Fruit fly (Drosophila melanogaster) whole organism, embryonic: Measurements from ENCODE around the gene RhoGAP18B.
A peak's percentile ranks its signal among the peaks of the same experiment; 100 is the strongest.

Experiments used
- ATbp ChIP-seq: fragments of 200-800 bp; sonication (Bioruptor generic); optimal IDR thresholded peaks from 2 replicates; lab custom pipeline; 2017; ENCODE audit warnings: missing biosample characterization, mild to moderate bottlenecking, missing genetic modification characterization, missing genetic modification reagents
- Adf1 ChIP-seq: fragments of 200-800 bp; sonication (Bioruptor generic); IDR thresholded peaks from 2 replicates; pipeline ENCODE4 v1.3.6; 2022; ENCODE audit warnings: missing biosample characterization, missing genetic modification characterization
- Asciz ChIP-seq: fragments of 200-800 bp; sonication (Bioruptor generic); optimal IDR thresholded peaks from 2 replicates; lab custom pipeline; 2017; ENCODE audit warnings: missing biosample characterization, mild to moderate bottlenecking, missing genetic modification characterization, missing genetic modification reagents
- CG11695 ChIP-seq: fragments of 200-800 bp; sonication (Bioruptor generic); IDR thresholded peaks from 3 replicates; pipeline ENCODE4 v1.3.6; 2022; ENCODE audit warnings: missing biosample characterization, missing genetic modification characterization
- CG12391 ChIP-seq: fragments of 200-800 bp; sonication (Bioruptor generic); optimal IDR thresholded peaks from 3 replicates; lab custom pipeline; 2018; ENCODE audit warnings: missing biosample characterization, mild to moderate bottlenecking, missing genetic modification characterization, moderate library complexity
- CG17361 ChIP-seq: fragments of 200-800 bp; sonication (Bioruptor generic); IDR thresholded peaks from 3 replicates; pipeline ENCODE4 v1.3.6; 2022; ENCODE audit warnings: missing biosample characterization, missing genetic modification characterization
- CG32767 ChIP-seq: fragments of 200-800 bp; sonication (Bioruptor generic); IDR thresholded peaks from 2 replicates; pipeline ENCODE4 v1.3.6; 2022; ENCODE audit warnings: missing biosample characterization, missing genetic modification characterization
- CG4360 ChIP-seq: fragments of 200-800 bp; sonication (Bioruptor generic); IDR thresholded peaks from 2 replicates; pipeline ENCODE4 v1.3.6; 2022; ENCODE audit warnings: missing biosample characterization, missing genetic modification characterization
- CG4854 ChIP-seq: fragments of 200-800 bp; sonication (Bioruptor generic); optimal IDR thresholded peaks from 2 replicates; lab custom pipeline; 2016; ENCODE audit warnings: missing biosample characterization, missing genetic modification characterization, inconsistent platforms
- CG6689 ChIP-seq: fragments of 200-800 bp; sonication (Bioruptor generic); IDR thresholded peaks from 2 replicates; pipeline ENCODE4 v1.3.6; 2022; ENCODE audit warnings: missing biosample characterization, missing genetic modification characterization
- CG7556 ChIP-seq: fragments of 200-800 bp; sonication (Bioruptor generic); optimal IDR thresholded peaks from 2 replicates; lab custom pipeline; 2017; ENCODE audit warnings: missing biosample characterization, mild to moderate bottlenecking, missing genetic modification characterization
- CG7745 ChIP-seq: fragments of 200-800 bp; sonication (Bioruptor generic); optimal IDR thresholded peaks from 2 replicates; lab custom pipeline; 2018; ENCODE audit warnings: missing biosample characterization, mild to moderate bottlenecking, missing genetic modification characterization, moderate library complexity
- CG7786 ChIP-seq: fragments of 200-800 bp; sonication (Bioruptor generic); optimal IDR thresholded peaks from 2 replicates; lab custom pipeline; 2016; ENCODE audit warnings: missing biosample characterization, missing genetic modification characterization
- CG7839 ChIP-seq: fragments of 200-800 bp; sonication (Bioruptor generic); optimal IDR thresholded peaks from 3 replicates; lab custom pipeline; 2018; ENCODE audit warnings: missing biosample characterization, mild to moderate bottlenecking, missing genetic modification characterization, moderate library complexity
- CG9437 ChIP-seq: fragments of 200-800 bp; sonication (Bioruptor generic); optimal IDR thresholded peaks from 2 replicates; lab custom pipeline; 2018; ENCODE audit warnings: missing biosample characterization, mild to moderate bottlenecking, missing genetic modification characterization
- CoRest ChIP-seq: fragments of 200-800 bp; sonication (Bioruptor generic); optimal IDR thresholded peaks from 3 replicates; lab custom pipeline; 2018; ENCODE audit warnings: missing biosample characterization, mild to moderate bottlenecking, missing genetic modification characterization, moderate library complexity
- D19B ChIP-seq: fragments of 200-800 bp; sonication (Bioruptor generic); optimal IDR thresholded peaks from 2 replicates; lab custom pipeline; 2017; ENCODE audit warnings: missing biosample characterization, mild to moderate bottlenecking, missing genetic modification characterization
- Drgx ChIP-seq: fragments of 200-800 bp; sonication (Bioruptor generic); IDR thresholded peaks from 2 replicates; pipeline ENCODE4 v1.3.6; 2022; ENCODE audit warnings: missing biosample characterization, missing genetic modification characterization
- Ets65A ChIP-seq: fragments of 200-800 bp; sonication (Bioruptor generic); peaks from one replicate; lab custom pipeline; 2016; ENCODE audit warnings: missing biosample characterization, missing genetic modification characterization
- HLH4C ChIP-seq: fragments of 200-800 bp; sonication (Bioruptor generic); IDR thresholded peaks from 3 replicates; pipeline ENCODE4 v1.3.6; 2022; ENCODE audit warnings: missing biosample characterization, missing genetic modification characterization; ENCODE audit not compliant: partially characterized antibody
- Hey ChIP-seq: fragments of 200-800 bp; sonication (Bioruptor generic); optimal IDR thresholded peaks from 3 replicates; lab custom pipeline; 2018; ENCODE audit warnings: missing biosample characterization, mild to moderate bottlenecking, missing genetic modification characterization
- Hr51 ChIP-seq, 2 experiments: fragments of 200-800 bp; sonication (Bioruptor generic); optimal IDR thresholded peaks; 2 replicates in 1 of 2; 3 replicates in 1 of 2; lab custom pipeline; 2016 to 2018; ENCODE audit warnings: missing biosample characterization in 2 of 2, missing genetic modification characterization in 2 of 2, mild to moderate bottlenecking in 1 of 2, moderate library complexity in 1 of 2
- Jarid2 ChIP-seq: fragments of 200-800 bp; sonication (Bioruptor generic); optimal IDR thresholded peaks from 3 replicates; lab custom pipeline; 2017; ENCODE audit warnings: mild to moderate bottlenecking, missing biosample characterization, missing genetic modification reagents, missing genetic modification characterization
- Lpt ChIP-seq: fragments of >200 bp; optimal IDR thresholded peaks from 2 replicates; lab custom pipeline; 2018; ENCODE audit warnings: missing biosample characterization, missing genetic modification characterization
- MBD-R2 ChIP-seq: fragments of 200-800 bp; sonication (Bioruptor generic); IDR thresholded peaks from 2 replicates; pipeline ENCODE4 v1.3.6; 2022; ENCODE audit warnings: missing biosample characterization, missing genetic modification characterization
- Meics ChIP-seq: fragments of 200-800 bp; sonication (Bioruptor generic); optimal IDR thresholded peaks from 2 replicates; lab custom pipeline; 2017; ENCODE audit warnings: missing biosample characterization, mild to moderate bottlenecking, missing genetic modification characterization
- Six4 ChIP-seq: fragments of 200-800 bp; sonication (Bioruptor generic); optimal IDR thresholded peaks from 2 replicates; lab custom pipeline; 2016; ENCODE audit warnings: missing biosample characterization, missing genetic modification characterization
- Spps ChIP-seq: fragments of 200-800 bp; sonication (Bioruptor generic); optimal IDR thresholded peaks from 2 replicates; lab custom pipeline; 2018; ENCODE audit warnings: missing biosample characterization, mild to moderate bottlenecking, missing genetic modification characterization
- Ssrp ChIP-seq: fragments of 200-800 bp; sonication (Bioruptor generic); optimal IDR thresholded peaks from 2 replicates; lab custom pipeline; 2018; ENCODE audit warnings: missing biosample characterization, mild to moderate bottlenecking, missing genetic modification characterization, moderate library complexity
- abd-A ChIP-seq: fragments of 200-800 bp; sonication (Bioruptor generic); optimal IDR thresholded peaks from 3 replicates; lab custom pipeline; 2019; ENCODE audit warnings: missing biosample characterization, mild to moderate bottlenecking, missing genetic modification characterization, moderate library complexity
- amos ChIP-seq: fragments of 200-800 bp; sonication (Bioruptor generic); IDR thresholded peaks from 2 replicates; pipeline ENCODE4 v1.3.6; 2022; ENCODE audit warnings: missing biosample characterization, missing genetic modification characterization; ENCODE audit not compliant: partially characterized antibody
- bigmax ChIP-seq: fragments of 200-800 bp; sonication (Bioruptor generic); optimal IDR thresholded peaks from 2 replicates; lab custom pipeline; 2018; ENCODE audit warnings: missing biosample characterization, mild to moderate bottlenecking, missing genetic modification characterization
- btn ChIP-seq: fragments of 200-800 bp; sonication (Bioruptor generic); optimal IDR thresholded peaks from 2 replicates; lab custom pipeline; 2016; ENCODE audit warnings: missing biosample characterization, missing genetic modification characterization
- cas ChIP-seq: fragments of 200-800 bp; sonication (Bioruptor generic); IDR thresholded peaks from 2 replicates; pipeline ENCODE4 v1.3.6; 2022; ENCODE audit warnings: missing biosample characterization, missing genetic modification characterization
- eve ChIP-seq, 2 experiments: fragments of >200 bp; optimal IDR thresholded peaks; 2 replicates each; lab custom pipeline; 2017; ENCODE audit warnings: missing biosample characterization in 2 of 2, missing genetic modification characterization in 2 of 2
- exex ChIP-seq: fragments of 200-800 bp; sonication (Bioruptor generic); optimal IDR thresholded peaks from 4 replicates; lab custom pipeline; 2018; ENCODE audit warnings: missing biosample characterization, mild to moderate bottlenecking, missing genetic modification characterization, moderate library complexity
- gt ChIP-seq: fragments of 200-800 bp; sonication (Bioruptor generic); IDR thresholded peaks from 2 replicates; pipeline ENCODE4 v1.3.6; 2022; ENCODE audit warnings: missing biosample characterization, missing genetic modification characterization
- jigr1 ChIP-seq: fragments of 200-800 bp; sonication (Bioruptor generic); IDR thresholded peaks from 3 replicates; pipeline ENCODE4 v1.3.6; 2022; ENCODE audit warnings: missing biosample characterization, missing genetic modification characterization
- jing ChIP-seq: fragments of 200-800 bp; sonication (Bioruptor generic); optimal IDR thresholded peaks from 2 replicates; lab custom pipeline; 2018; ENCODE audit warnings: missing biosample characterization, mild to moderate bottlenecking, missing genetic modification characterization
- lbe ChIP-seq: fragments of 200-800 bp; sonication (Bioruptor generic); optimal IDR thresholded peaks from 2 replicates; lab custom pipeline; 2016; ENCODE audit warnings: missing biosample characterization, mild to moderate bottlenecking, missing genetic modification characterization
- maf-S ChIP-seq: fragments of 200-800 bp; sonication (Bioruptor generic); optimal IDR thresholded peaks from 2 replicates; lab custom pipeline; 2016; ENCODE audit warnings: missing biosample characterization, missing genetic modification characterization
- nmo ChIP-seq: fragments of 200-800 bp; sonication (Bioruptor generic); optimal IDR thresholded peaks from 2 replicates; lab custom pipeline; 2018; ENCODE audit warnings: missing biosample characterization, mild to moderate bottlenecking, missing genetic modification characterization, moderate library complexity
- onecut ChIP-seq: fragments of 200-800 bp; sonication (Bioruptor generic); IDR thresholded peaks from 2 replicates; pipeline ENCODE4 v1.3.6; 2022; ENCODE audit warnings: missing biosample characterization, missing genetic modification characterization
- org-1 ChIP-seq: fragments of 200-800 bp; sonication (Bioruptor generic); optimal IDR thresholded peaks from 2 replicates; lab custom pipeline; 2017; ENCODE audit warnings: missing biosample characterization, missing genetic modification characterization
- pfk ChIP-seq: fragments of 200-800 bp; sonication (Bioruptor generic); optimal IDR thresholded peaks from 2 replicates; lab custom pipeline; 2018; ENCODE audit warnings: missing biosample characterization, mild to moderate bottlenecking, missing genetic modification characterization, moderate library complexity
- psq ChIP-seq: fragments of 200-800 bp; sonication (Bioruptor generic); optimal IDR thresholded peaks from 2 replicates; lab custom pipeline; 2017; ENCODE audit warnings: missing biosample characterization, missing genetic modification characterization
- rib ChIP-seq: fragments of 200-800 bp; sonication (Bioruptor generic); IDR thresholded peaks from 2 replicates; pipeline ENCODE4 v1.3.6; 2022; ENCODE audit warnings: missing biosample characterization, missing genetic modification characterization
- sug ChIP-seq: fragments of 200-800 bp; optimal IDR thresholded peaks from 2 replicates; lab custom pipeline; 2019; ENCODE audit warnings: missing biosample characterization, mild to moderate bottlenecking, missing genetic modification characterization, moderate library complexity
- tgo ChIP-seq: fragments of 200-800 bp; sonication (Bioruptor generic); IDR thresholded peaks from 3 replicates; pipeline ENCODE4 v1.3.6; 2022; ENCODE audit warnings: missing biosample characterization, missing genetic modification characterization

RhoGAP18B gene

DNA sequence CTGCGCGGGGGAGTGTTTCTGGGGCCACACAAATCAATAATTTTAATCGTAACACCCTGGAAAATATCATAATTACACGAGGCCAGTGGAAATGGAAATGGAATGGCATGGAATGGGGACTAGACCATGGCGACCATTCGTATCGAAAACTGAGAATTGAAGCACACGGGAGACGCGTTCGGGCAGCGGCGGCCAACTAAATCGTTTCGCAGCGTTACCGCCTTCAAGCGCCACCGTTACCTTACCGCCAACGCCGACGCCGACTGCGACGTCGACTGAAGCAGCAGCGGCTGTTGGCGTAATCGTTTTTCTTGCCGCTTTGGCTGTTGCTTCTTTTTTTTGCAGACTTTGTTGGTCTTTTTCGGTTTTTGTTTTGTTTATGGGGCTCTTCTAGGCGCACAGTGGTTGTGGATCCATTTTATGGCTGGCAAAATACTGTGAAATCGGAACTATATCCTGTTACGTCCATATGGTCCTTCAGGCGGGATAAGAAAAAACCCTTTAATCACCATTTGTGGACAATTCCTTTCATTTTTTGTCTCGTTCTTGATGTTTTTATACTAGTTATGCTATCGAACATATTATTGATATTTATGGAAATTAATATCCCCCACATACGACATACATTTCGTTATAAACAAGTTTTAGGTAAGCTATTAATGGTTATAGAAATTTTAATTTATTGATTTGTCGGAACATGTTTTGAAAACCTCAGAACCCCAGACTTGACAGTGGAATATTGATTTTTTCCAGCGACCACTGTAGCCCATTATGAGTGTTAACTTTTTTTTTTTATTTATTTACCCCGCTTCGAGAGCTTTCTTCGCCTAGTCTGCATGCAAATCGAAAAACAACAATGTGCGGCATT is 1.5 kb downstream of the RhoGAP18B start (continued):
- TF ChIP-seq bigmax (GFP tag; lab: Kevin White, UChicago) (no peak), Hey (tag; lab: Kevin White, UChicago) (no peak), rib (GFP tag; lab: Robert Waterston, UW) (peak; percentile 17; the same call in 1 of the 2 replicates), nmo (GFP tag; lab: Kevin White, UChicago) (peak; percentile 19), D19B (no peak), org-1 (GFP tag; lab: Kevin White, UChicago) (no peak), pfk (GFP tag; lab: Kevin White, UChicago) (peak; percentile 55), CG32767 (GFP tag; lab: Robert Waterston, UW) (0 out of 2 replicates have a peak, but pooled peaks have one; percentile 17), exex (tag; lab: Kevin White, UChicago) (peak; percentile 78), CG7839 (tag; lab: Kevin White, UChicago) (peak; percentile 28), Adf1 (GFP tag; lab: Robert Waterston, UW) (peak; percentile 97), CG6689 (peak; percentile 38; the same call in 1 of the 2 replicates), CG12391 (tag; lab: Kevin White, UChicago) (peak; percentile 18), CG4854 (no peak), Six4 (GFP tag; lab: Kevin White, UChicago) (no peak), btn (GFP tag; lab: Kevin White, UChicago) (no peak), CG9437 (GFP tag; lab: Kevin White, UChicago) (peak; percentile 42), amos (GFP tag; lab: Robert Waterston, UW) (no peak), maf-S (GFP tag; lab: Kevin White, UChicago) (no peak), onecut (GFP tag; lab: Robert Waterston, UW) (peak; percentile 57; the same call in 1 of the 2 replicates), Hr51 (GFP tag; optimal IDR thresholded peaks at IDR 0.05; lab: Kevin White, UChicago) (peak in 1 of 2 experiments; percentile 28), CG4360 (GFP tag; lab: Robert Waterston, UW) (no peak), psq (no peak), Lpt (GFP tag; lab: Kevin White, UChicago) (no peak), Ets65A (GFP tag; lab: Kevin White, UChicago) (peak; percentile 75), jigr1 (no peak), CG11695 (peak; percentile 10; the same call in 1 of the 3 replicates), CG7786 (GFP tag; lab: Kevin White, UChicago) (no peak), HLH4C (no peak), cas (GFP tag; lab: Robert Waterston, UW) (no peak), Jarid2 (no peak), Meics (GFP tag; lab: Kevin White, UChicago) (peak; percentile 40), Spps (tag; lab: Kevin White, UChicago) (no peak), Drgx (GFP tag; lab: Robert Waterston, UW) (peak; percentile 43), Asciz (GFP tag; lab: Kevin White, UChicago) (peak; percentile 0), eve (GFP tag; optimal IDR thresholded peaks at IDR 0.05; lab: Kevin White, UChicago) (peak in 1 of 2 experiments; percentile 62), CG7556 (GFP tag; lab: Kevin White, UChicago) (peak; percentile 33), Ssrp (tag; lab: Kevin White, UChicago) (peak; percentile 24), CG17361 (GFP tag; lab: Robert Waterston, UW) (0 out of 3 replicates have a peak, but pooled peaks have one; percentile 23), tgo (GFP tag; lab: Robert Waterston, UW) (peak; percentile 31; the same call in 1 of the 3 replicates), jing (GFP tag; lab: Kevin White, UChicago) (no peak), MBD-R2 (no peak), CoRest (peak; percentile 19), abd-A (peak; percentile 8), ATbp (GFP tag; lab: Kevin White, UChicago) (peak; percentile 19), gt (GFP tag; lab: Robert Waterston, UW) (no peak), sug (tag; lab: Kevin White, UChicago) (peak; percentile 94), CG7745 (tag; lab: Kevin White, UChicago) (no peak), lbe (GFP tag; lab: Kevin White, UChicago) (no peak)
